Fruit fly (Drosophila melanogaster) whole organism, pupa: ENCODE results near the gene rst.

Experiments used
- CG10348 ChIP-seq: fragments of 200-800 bp; sonication (Bioruptor generic); IDR thresholded peaks from 2 replicates; pipeline ENCODE4 v1.3.6; 2022; ENCODE audit warnings: missing biosample characterization, missing genetic modification characterization
- CG12605 ChIP-seq: fragments of 200-800 bp; sonication (Bioruptor generic); IDR thresholded peaks from 2 replicates; pipeline ENCODE4 v1.3.6; 2022; ENCODE audit warnings: missing biosample characterization, missing genetic modification characterization
- CG13204 ChIP-seq: fragments of 200-800 bp; sonication (Bioruptor generic); optimal IDR thresholded peaks from 2 replicates; lab custom pipeline; 2018; ENCODE audit warnings: missing biosample characterization, mild to moderate bottlenecking, missing genetic modification characterization, moderate library complexity
- CG14655 ChIP-seq: fragments of 200-800 bp; sonication (Bioruptor generic); optimal IDR thresholded peaks from 3 replicates; lab custom pipeline; 2017; ENCODE audit warnings: mild to moderate bottlenecking, missing biosample characterization, missing genetic modification reagents, missing genetic modification characterization
- CG17806 ChIP-seq: fragments of 200-800 bp; sonication (Bioruptor generic); optimal IDR thresholded peaks from 2 replicates; lab custom pipeline; 2018; ENCODE audit warnings: missing biosample characterization, mild to moderate bottlenecking, missing genetic modification characterization, moderate library complexity
- CG32121 ChIP-seq: fragments of 200-800 bp; sonication (Bioruptor generic); IDR thresholded peaks from 2 replicates; pipeline ENCODE4 v1.3.6; 2022; ENCODE audit warnings: missing biosample characterization, missing genetic modification characterization
- CG34367 ChIP-seq: fragments of 200-800 bp; sonication (Bioruptor generic); optimal IDR thresholded peaks from 2 replicates; lab custom pipeline; 2018; ENCODE audit warnings: missing biosample characterization, mild to moderate bottlenecking, missing genetic modification characterization
- CG4496 ChIP-seq: fragments of 200-800 bp; sonication (Bioruptor generic); IDR thresholded peaks from 3 replicates; pipeline ENCODE4 v1.3.6; 2022; ENCODE audit warnings: missing biosample characterization, missing genetic modification characterization
- CG8159 ChIP-seq: fragments of 200-800 bp; sonication (Bioruptor generic); optimal IDR thresholded peaks from 3 replicates; lab custom pipeline; 2018; ENCODE audit warnings: missing biosample characterization, mild to moderate bottlenecking, missing genetic modification characterization, moderate library complexity
- CG8301 ChIP-seq: fragments of 200-800 bp; sonication (Bioruptor generic); optimal IDR thresholded peaks from 2 replicates; lab custom pipeline; 2018; ENCODE audit warnings: missing biosample characterization, mild to moderate bottlenecking, missing genetic modification characterization
- CG9948 ChIP-seq: fragments of 200-800 bp; sonication (Bioruptor generic); optimal IDR thresholded peaks from 2 replicates; lab custom pipeline; 2018; ENCODE audit warnings: missing biosample characterization, mild to moderate bottlenecking, missing genetic modification characterization, moderate library complexity
- D1 ChIP-seq: fragments of 200-800 bp; sonication (Bioruptor generic); optimal IDR thresholded peaks from 2 replicates; lab custom pipeline; 2018; ENCODE audit warnings: missing biosample characterization, mild to moderate bottlenecking, missing genetic modification characterization, moderate library complexity
- EcR ChIP-seq: fragments of 200-800 bp; sonication (Bioruptor generic); optimal IDR thresholded peaks from 3 replicates; lab custom pipeline; 2019; ENCODE audit warnings: missing biosample characterization, missing genetic modification characterization, mild to moderate bottlenecking, moderate library complexity, missing genetic modification reagents
- Ets98B ChIP-seq: fragments of 200-800 bp; sonication (Bioruptor generic); IDR thresholded peaks from 2 replicates; pipeline ENCODE4 v1.3.6; 2022; ENCODE audit warnings: missing biosample characterization, missing genetic modification characterization
- Pif1A ChIP-seq: fragments of 200-800 bp; sonication (Bioruptor generic); optimal IDR thresholded peaks from 3 replicates; lab custom pipeline; 2016; ENCODE audit warnings: missing biosample characterization, missing genetic modification characterization
- Pif1B ChIP-seq: fragments of 200-800 bp; sonication (Bioruptor generic); optimal IDR thresholded peaks from 3 replicates; lab custom pipeline; 2016; ENCODE audit warnings: missing biosample characterization, missing genetic modification characterization
- Snoo ChIP-seq: fragments of 200-800 bp; sonication (Bioruptor generic); optimal IDR thresholded peaks from 3 replicates; lab custom pipeline; 2017; ENCODE audit warnings: missing biosample characterization, mild to moderate bottlenecking, missing genetic modification characterization, inconsistent platforms
- fd96Ca ChIP-seq: fragments of 200-800 bp; sonication (Bioruptor generic); IDR thresholded peaks from 3 replicates; pipeline ENCODE4 v1.3.6; 2022; ENCODE audit warnings: missing biosample characterization, missing genetic modification characterization
- gl ChIP-seq: fragments of 200-800 bp; sonication (Bioruptor generic); optimal IDR thresholded peaks from 2 replicates; lab custom pipeline; 2018; ENCODE audit warnings: missing biosample characterization, mild to moderate bottlenecking, missing genetic modification characterization
- rn ChIP-seq: fragments of 200-800 bp; sonication (Bioruptor generic); IDR thresholded peaks from 2 replicates; pipeline ENCODE4 v1.3.6; 2022; ENCODE audit warnings: missing biosample characterization, missing genetic modification characterization

rst gene

dm6 chrX:2945103-2945502 lies 28.5 kb downstream of the rst start, which contains the start of gene CG14423:
CG14423 (plus strand) TSS chrX:2945403.
- TF ChIP-seq CG34367 (tag; lab: Kevin White, UChicago) (no peak), CG8301 (tag; lab: Kevin White, UChicago) (no peak), rn (GFP tag; lab: Robert Waterston, UW) (no peak)

dm6 chrX:2943086-2943485 lies 30.5 kb downstream of the rst start, which contains the start of gene CG14422:
CG14422 (plus strand) TSS chrX:2943386.
- TF ChIP-seq fd96Ca (no peak), CG8301 (tag; lab: Kevin White, UChicago) (no peak), gl (no peak), CG34367 (tag; lab: Kevin White, UChicago) (no peak), Pif1A (no peak), CG8159 (tag; lab: Kevin White, UChicago) (no peak), CG10348 (GFP tag; lab: Robert Waterston, UW) (no peak), CG4496 (GFP tag; lab: Robert Waterston, UW) (no peak), Pif1B (no peak), CG9948 (tag; lab: Kevin White, UChicago) (no peak), CG17806 (no peak)

- TF ChIP-seq CG8301 (tag; lab: Kevin White, UChicago) (no peak), fd96Ca (no peak), CG34367 (tag; lab: Kevin White, UChicago) (no peak), CG17806 (no peak), Pif1A (no peak), CG9948 (tag; lab: Kevin White, UChicago) (no peak), CG13204 (GFP tag; lab: Kevin White, UChicago) (no peak), Snoo (tag; lab: Kevin White, UChicago) (no peak), CG8159 (tag; lab: Kevin White, UChicago) (no peak), D1 (tag; lab: Kevin White, UChicago) (no peak), Pif1B (no peak), Ets98B (no peak), CG4496 (GFP tag; lab: Robert Waterston, UW) (no peak)
These were observed 32.5 kb downstream of the rst start, which contains the start of gene CG14421 for dm6 chrX:2941108-2941507. CG14421 (plus strand) TSS chrX:2941408.

dm6 chrX:2938556-2938955 lies 35.1 kb downstream of the rst start, which contains the start of gene CG14420:
CG14420 (plus strand) TSS chrX:2938856.
- no peak for TF ChIP-seq rn (GFP tag; lab: Robert Waterston, UW)
- no peak for TF ChIP-seq CG8301 (tag; lab: Kevin White, UChicago)
- no peak for TF ChIP-seq Snoo (tag; lab: Kevin White, UChicago)
- TF ChIP-seq CG17806 = no peak
- TF ChIP-seq CG32121 (GFP tag; lab: Robert Waterston, UW) = no peak
- TF ChIP-seq CG13204 (GFP tag; lab: Kevin White, UChicago) = no peak
- no peak for TF ChIP-seq Pif1B
- no peak for TF ChIP-seq Pif1A
- TF ChIP-seq D1 (tag; lab: Kevin White, UChicago) = no peak
- TF ChIP-seq CG9948 (tag; lab: Kevin White, UChicago) = no peak
- TF ChIP-seq CG10348 (GFP tag; lab: Robert Waterston, UW) = no peak
- TF ChIP-seq EcR (GFP tag; lab: Kevin White, UChicago) = no peak
- no peak for TF ChIP-seq fd96Ca
- TF ChIP-seq CG12605 (GFP tag; lab: Robert Waterston, UW) = no peak
- TF ChIP-seq CG14655 (GFP tag; lab: Kevin White, UChicago) = no peak
- no peak for TF ChIP-seq CG8159 (tag; lab: Kevin White, UChicago)
- no peak for TF ChIP-seq gl

dm6 chrX:2936727-2937126 lies 36.9 kb downstream of the rst start, which contains the start of gene CG3598:
CG3598 (plus strand) TSS chrX:2937027.
- no peak for TF ChIP-seq Pif1B
- TF ChIP-seq CG4496 (GFP tag; lab: Robert Waterston, UW) = no peak
- no peak for TF ChIP-seq CG34367 (tag; lab: Kevin White, UChicago)
- TF ChIP-seq CG9948 (tag; lab: Kevin White, UChicago) = no peak
- TF ChIP-seq EcR (GFP tag; lab: Kevin White, UChicago) = no peak
- TF ChIP-seq CG32121 (GFP tag; lab: Robert Waterston, UW) = no peak

- no peak for TF ChIP-seq Pif1A
- no peak for TF ChIP-seq CG8159 (tag; lab: Kevin White, UChicago)
- no peak for TF ChIP-seq Snoo (tag; lab: Kevin White, UChicago)
- TF ChIP-seq CG9948 (tag; lab: Kevin White, UChicago) = no peak
- no peak for TF ChIP-seq gl
- TF ChIP-seq CG17806 = no peak
- no peak for TF ChIP-seq CG13204 (GFP tag; lab: Kevin White, UChicago)
- no peak for TF ChIP-seq Pif1B
- no peak for TF ChIP-seq CG10348 (GFP tag; lab: Robert Waterston, UW)
- TF ChIP-seq D1 (tag; lab: Kevin White, UChicago) = no peak
- TF ChIP-seq CG34367 (tag; lab: Kevin White, UChicago) = no peak
- no peak for TF ChIP-seq EcR (GFP tag; lab: Kevin White, UChicago)
These were observed 38.8 kb downstream of the rst start, which contains the start of gene CG3592 for dm6 chrX:2934827-2935226. CG3592 (plus strand) TSS chrX:2935127.

dm6 chrX:2929496-2929895 lies 44.1 kb downstream of the rst start, which contains the start of gene CG32793:
CG32793 (plus strand) TSS chrX:2929796.
- TF ChIP-seq CG8301 (tag; lab: Kevin White, UChicago) = no peak
- no peak for TF ChIP-seq D1 (tag; lab: Kevin White, UChicago)
- TF ChIP-seq Snoo (tag; lab: Kevin White, UChicago) = no peak
- TF ChIP-seq EcR (GFP tag; lab: Kevin White, UChicago) = no peak
- TF ChIP-seq CG34367 (tag; lab: Kevin White, UChicago) = no peak
- no peak for TF ChIP-seq CG17806
- TF ChIP-seq CG13204 (GFP tag; lab: Kevin White, UChicago) = no peak
- TF ChIP-seq rn (GFP tag; lab: Robert Waterston, UW) = no peak
- TF ChIP-seq gl = no peak
- no peak for TF ChIP-seq Ets98B
- no peak for TF ChIP-seq CG9948 (tag; lab: Kevin White, UChicago)
- TF ChIP-seq CG14655 (GFP tag; lab: Kevin White, UChicago) = no peak
- TF ChIP-seq, all 21 proteins: peak for 0
